1 fruit fly cellular context compared by ENCODE assay signal in genomic region chr3L:22843094-22843493, dm6.
TF ChIP-seq lines count a peak whose summit lies in the region.

No protein-coding gene starts in this region.

TF ChIP-seq in whole organism, embryonic, 481 proteins besides CTCF, POLR2A, EP300 and RAD21 (continued from another document):
- TF ChIP-seq ci (GFP tag; IDR thresholded peaks at IDR 0.05; lab: Robert Waterston, UW) (0 out of 3 replicates have a peak, but pooled peaks have one; percentile 10), CG2889 (GFP tag; IDR thresholded peaks at IDR 0.05; lab: Robert Waterston, UW) (no peak), hb (GFP tag; IDR thresholded peaks at IDR 0.05; lab: Robert Waterston, UW; ENCODE audit: partially characterized antibody) (peak; percentile 77; the same call in 2 of the 3 replicates), CG4282 (GFP tag; optimal IDR thresholded peaks at IDR 0.05; lab: Kevin White, UChicago) (no peak), danr (GFP tag; IDR thresholded peaks at IDR 0.05; lab: Robert Waterston, UW) (0 out of 2 replicates have a peak, but pooled peaks have one; percentile 17), her (GFP tag; optimal IDR thresholded peaks at IDR 0.05; lab: Kevin White, UChicago) (no peak), ato (GFP tag; IDR thresholded peaks at IDR 0.05; lab: Robert Waterston, UW; ENCODE audit: partially characterized antibody) (peak; percentile 56; the same call in 1 of the 2 replicates), CG7963 (GFP tag; IDR thresholded peaks at IDR 0.05; lab: Robert Waterston, UW; ENCODE audit: partially characterized antibody) (peak; percentile 75), hkb (optimal IDR thresholded peaks at IDR 0.05; lab: Kevin White, UChicago) (peak; percentile 23), hkb (GFP tag; IDR thresholded peaks at IDR 0.05; lab: Robert Waterston, UW) (no peak), CG16813 (GFP tag; IDR thresholded peaks at IDR 0.05; lab: Robert Waterston, UW; ENCODE audit: partially characterized antibody) (peak; percentile 88), HLH4C (GFP tag; IDR thresholded peaks at IDR 0.05; lab: Robert Waterston, UW; ENCODE audit: partially characterized antibody) (peak; percentile 74)
